Worm (Caenorhabditis elegans) whole organism, early embryonic: Measurements from ENCODE around the gene F28A10.5.

ENCODE experiments used
- ceh-13 ChIP-seq: fragments of 200-800 bp; sonication (Bioruptor generic); optimal IDR thresholded peaks from 2 replicates; lab custom pipeline; 2018; ENCODE audit warnings: mild to moderate bottlenecking, missing genetic modification characterization, missing compliant biosample characterization
- ceh-36 ChIP-seq: sonication (generic microtip); optimal IDR thresholded peaks from 2 replicates; lab custom pipeline; 2016; ENCODE audit warnings: missing genetic modification characterization, inconsistent platforms, missing compliant biosample characterization
- hmg-4 ChIP-seq: fragments of 200-800 bp; sonication (Bioruptor generic); optimal IDR thresholded peaks from 2 replicates; lab custom pipeline; 2018; ENCODE audit warnings: mild to moderate bottlenecking, missing genetic modification characterization, missing compliant biosample characterization
- scrt-1 ChIP-seq: fragments of 200-800 bp; sonication (Bioruptor generic); IDR thresholded peaks from 2 replicates; pipeline ENCODE4 v1.3.6; 2022; ENCODE audit warnings: missing genetic modification characterization, missing compliant biosample characterization

DNA sequence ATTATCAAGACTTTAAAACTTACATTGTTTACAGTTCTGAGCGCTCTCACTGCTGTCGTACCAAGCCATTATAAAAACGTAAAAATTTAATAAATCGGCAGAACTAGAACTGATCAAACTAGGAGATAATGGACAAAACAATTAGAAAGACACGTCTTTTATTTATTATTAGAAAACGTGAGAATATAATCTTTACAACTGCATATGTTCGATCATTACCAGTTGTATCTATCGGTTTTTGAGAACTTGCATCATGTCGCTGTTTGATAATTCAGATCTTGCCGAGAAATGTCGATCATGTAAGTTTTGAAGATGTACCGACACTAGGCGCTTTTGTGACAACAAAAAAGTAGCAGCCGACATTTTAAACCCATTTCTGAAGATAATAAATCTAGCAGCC lies 4.8 kb downstream of the F28A10.5 start, which contains the start of gene F28A10.7:
- TF ChIP-seq hmg-4 (GFP tag; lab: Kevin White, UChicago) (no peak), ceh-13 (no peak), ceh-36 (tag; lab: Kevin White, UChicago) (no peak), scrt-1 (GFP tag; lab: Robert Waterston, UW) (no peak)
